Fruit fly (Drosophila melanogaster) whole organism, embryonic: Measurements from ENCODE around the gene CG5509.
A peak's percentile ranks its signal among the peaks of the same experiment; 100 is the strongest.

Experiments
- CG11247 ChIP-seq: fragments of 200-800 bp; sonication (Bioruptor generic); IDR thresholded peaks from 2 replicates; pipeline ENCODE4 v1.3.6; 2022; ENCODE audit warnings: missing biosample characterization, missing genetic modification characterization
- CG14860 ChIP-seq: fragments of 200-800 bp; sonication (Bioruptor generic); IDR thresholded peaks from 3 replicates; pipeline ENCODE4 v1.3.6; 2022; ENCODE audit warnings: missing biosample characterization, missing genetic modification characterization; ENCODE audit not compliant: partially characterized antibody
- CG17186 ChIP-seq: fragments of 200-800 bp; sonication (Bioruptor generic); optimal IDR thresholded peaks from 3 replicates; lab custom pipeline; 2017; ENCODE audit warnings: missing biosample characterization, missing genetic modification reagents, missing genetic modification characterization
- CG17361 ChIP-seq: fragments of 200-800 bp; sonication (Bioruptor generic); IDR thresholded peaks from 3 replicates; pipeline ENCODE4 v1.3.6; 2022; ENCODE audit warnings: missing biosample characterization, missing genetic modification characterization
- CG17385 ChIP-seq: fragments of 200-800 bp; sonication (Bioruptor generic); optimal IDR thresholded peaks from 3 replicates; lab custom pipeline; 2018; ENCODE audit warnings: missing biosample characterization, mild to moderate bottlenecking, missing genetic modification characterization
- CG18262 ChIP-seq: fragments of 200-800 bp; optimal IDR thresholded peaks from 3 replicates; lab custom pipeline; 2019; ENCODE audit warnings: missing biosample characterization, mild to moderate bottlenecking, missing genetic modification characterization, moderate library complexity
- CG2116 ChIP-seq: fragments of 200-800 bp; sonication (Bioruptor generic); optimal IDR thresholded peaks from 3 replicates; lab custom pipeline; 2018; ENCODE audit warnings: missing biosample characterization, mild to moderate bottlenecking, missing genetic modification characterization
- CG30020 ChIP-seq: fragments of 200-800 bp; optimal IDR thresholded peaks from 2 replicates; lab custom pipeline; 2019; ENCODE audit warnings: missing biosample characterization, mild to moderate bottlenecking, missing genetic modification characterization, moderate library complexity
- CG30403 ChIP-seq: fragments of 200-800 bp; sonication (Bioruptor generic); optimal IDR thresholded peaks from 3 replicates; lab custom pipeline; 2016; ENCODE audit warnings: missing biosample characterization, missing genetic modification characterization
- CG33557 ChIP-seq: fragments of 200-800 bp; sonication (Bioruptor generic); optimal IDR thresholded peaks from 2 replicates; lab custom pipeline; 2019; ENCODE audit warnings: missing biosample characterization, mild to moderate bottlenecking, missing genetic modification characterization, moderate library complexity
- CG6791 ChIP-seq: fragments of 200-800 bp; sonication (Bioruptor generic); IDR thresholded peaks from 3 replicates; pipeline ENCODE4 v1.3.6; 2022; ENCODE audit warnings: missing biosample characterization, missing genetic modification characterization; ENCODE audit not compliant: partially characterized antibody
- CG7963 ChIP-seq: fragments of 200-800 bp; sonication (Bioruptor generic); IDR thresholded peaks from 3 replicates; pipeline ENCODE4 v1.3.6; 2022; ENCODE audit warnings: missing biosample characterization, missing genetic modification characterization; ENCODE audit not compliant: partially characterized antibody
- CG8924 ChIP-seq: fragments of 200-800 bp; optimal IDR thresholded peaks from 3 replicates; lab custom pipeline; 2019; ENCODE audit warnings: missing biosample characterization, mild to moderate bottlenecking, missing genetic modification characterization, moderate library complexity
- CG9932 ChIP-seq: fragments of 200-800 bp; sonication (Bioruptor generic); IDR thresholded peaks from 2 replicates; pipeline ENCODE4 v1.3.6; 2022; ENCODE audit warnings: missing biosample characterization, missing genetic modification characterization
- CHES-1-like ChIP-seq: fragments of 200-800 bp; sonication (Bioruptor generic); optimal IDR thresholded peaks from 2 replicates; lab custom pipeline; 2016; ENCODE audit warnings: missing biosample characterization, missing genetic modification characterization
- D19A ChIP-seq: fragments of 200-800 bp; optimal IDR thresholded peaks from 3 replicates; lab custom pipeline; 2019; ENCODE audit warnings: missing biosample characterization, mild to moderate bottlenecking, missing genetic modification characterization, moderate library complexity
- Dll ChIP-seq: fragments of 200-800 bp; sonication (Bioruptor generic); IDR thresholded peaks from 4 replicates; pipeline ENCODE4 v1.3.6; 2022; ENCODE audit warnings: missing biosample characterization, missing genetic modification characterization; ENCODE audit not compliant: partially characterized antibody
- Dp ChIP-seq: fragments of 200-800 bp; sonication (Bioruptor generic); optimal IDR thresholded peaks from 2 replicates; lab custom pipeline; 2018; ENCODE audit warnings: missing biosample characterization, mild to moderate bottlenecking, missing genetic modification characterization, moderate library complexity
- E2f2 ChIP-seq: fragments of 200-800 bp; sonication (Bioruptor generic); IDR thresholded peaks from 2 replicates; pipeline ENCODE4 v1.3.6; 2022; ENCODE audit warnings: missing biosample characterization, missing genetic modification characterization
- HLH4C ChIP-seq: fragments of 200-800 bp; sonication (Bioruptor generic); IDR thresholded peaks from 3 replicates; pipeline ENCODE4 v1.3.6; 2022; ENCODE audit warnings: missing biosample characterization, missing genetic modification characterization; ENCODE audit not compliant: partially characterized antibody
- Mrtf ChIP-seq: fragments of 200-800 bp; sonication (Bioruptor generic); IDR thresholded peaks from 3 replicates; pipeline ENCODE4 v1.3.6; 2022; ENCODE audit warnings: missing biosample characterization, missing genetic modification characterization
- Myb ChIP-seq: fragments of 200-800 bp; sonication (Bioruptor generic); optimal IDR thresholded peaks from 2 replicates; lab custom pipeline; 2016; ENCODE audit warnings: missing biosample characterization, missing genetic modification characterization
- NC2β ChIP-seq: fragments of 200-800 bp; sonication (Bioruptor generic); optimal IDR thresholded peaks from 2 replicates; lab custom pipeline; 2016; ENCODE audit warnings: missing biosample characterization, missing genetic modification characterization
- NFAT ChIP-seq: fragments of 200-800 bp; sonication (Bioruptor generic); IDR thresholded peaks from 2 replicates; pipeline ENCODE4 v1.3.6; 2022; ENCODE audit warnings: missing biosample characterization, missing genetic modification characterization
- Rx ChIP-seq: fragments of 200-800 bp; sonication (Bioruptor generic); IDR thresholded peaks from 2 replicates; pipeline ENCODE4 v1.3.6; 2022; ENCODE audit warnings: missing biosample characterization, missing genetic modification characterization
- Usf ChIP-seq: fragments of 200-800 bp; sonication (Bioruptor generic); optimal IDR thresholded peaks from 2 replicates; lab custom pipeline; 2017; ENCODE audit warnings: missing genotype, missing biosample characterization, missing genetic modification characterization
- YL-1 ChIP-seq: fragments of 200-800 bp; sonication (Bioruptor generic); optimal IDR thresholded peaks from 3 replicates; lab custom pipeline; 2017; ENCODE audit warnings: missing biosample characterization, mild to moderate bottlenecking, missing genetic modification characterization
- amos ChIP-seq: fragments of 200-800 bp; sonication (Bioruptor generic); IDR thresholded peaks from 2 replicates; pipeline ENCODE4 v1.3.6; 2022; ENCODE audit warnings: missing biosample characterization, missing genetic modification characterization; ENCODE audit not compliant: partially characterized antibody
- ato ChIP-seq: fragments of 200-800 bp; sonication (Bioruptor generic); IDR thresholded peaks from 2 replicates; pipeline ENCODE4 v1.3.6; 2022; ENCODE audit warnings: missing biosample characterization, missing genetic modification characterization; ENCODE audit not compliant: partially characterized antibody
- chinmo ChIP-seq: fragments of 200-800 bp; sonication (Bioruptor generic); IDR thresholded peaks from 4 replicates; pipeline ENCODE4 v1.3.6; 2022; ENCODE audit warnings: missing biosample characterization, missing genetic modification characterization; ENCODE audit not compliant: partially characterized antibody
- disco-r ChIP-seq: fragments of 200-800 bp; sonication (Bioruptor generic); optimal IDR thresholded peaks from 2 replicates; lab custom pipeline; 2016; ENCODE audit warnings: missing biosample characterization, missing genetic modification characterization
- fd102C ChIP-seq: fragments of 200-800 bp; sonication (Bioruptor generic); optimal IDR thresholded peaks from 2 replicates; lab custom pipeline; 2018; ENCODE audit warnings: missing biosample characterization, mild to moderate bottlenecking, missing genetic modification characterization, moderate library complexity
- ftz-f1 ChIP-seq: fragments of 200-800 bp; sonication (Bioruptor generic); optimal IDR thresholded peaks from 2 replicates; lab custom pipeline; 2016; ENCODE audit warnings: missing biosample characterization, missing genetic modification characterization
- gcm ChIP-seq: fragments of 200-800 bp; sonication (Bioruptor generic); optimal IDR thresholded peaks from 2 replicates; lab custom pipeline; 2019; ENCODE audit warnings: missing biosample characterization, mild to moderate bottlenecking, missing genetic modification characterization, moderate library complexity
- gem ChIP-seq: fragments of 200-800 bp; sonication (Bioruptor generic); optimal IDR thresholded peaks from 2 replicates; lab custom pipeline; 2019; ENCODE audit warnings: missing biosample characterization, mild to moderate bottlenecking, missing genetic modification characterization, moderate library complexity
- grau ChIP-seq: fragments of 200-800 bp; optimal IDR thresholded peaks from 3 replicates; lab custom pipeline; 2019; ENCODE audit warnings: missing biosample characterization, mild to moderate bottlenecking, missing genetic modification characterization, moderate library complexity
- hb ChIP-seq: fragments of 200-800 bp; sonication (Bioruptor generic); IDR thresholded peaks from 3 replicates; pipeline ENCODE4 v1.3.6; 2022; ENCODE audit warnings: missing biosample characterization, missing genetic modification characterization; ENCODE audit not compliant: partially characterized antibody
- mirr ChIP-seq: fragments of 200-800 bp; sonication (Bioruptor generic); optimal IDR thresholded peaks from 3 replicates; lab custom pipeline; 2018; ENCODE audit warnings: missing biosample characterization, mild to moderate bottlenecking, missing genetic modification characterization
- nerfin-2 ChIP-seq: fragments of 200-800 bp; sonication (Bioruptor generic); IDR thresholded peaks from 2 replicates; pipeline ENCODE4 v1.3.6; 2022; ENCODE audit warnings: missing biosample characterization, missing genetic modification characterization; ENCODE audit not compliant: partially characterized antibody
- rib ChIP-seq: fragments of 200-800 bp; sonication (Bioruptor generic); IDR thresholded peaks from 2 replicates; pipeline ENCODE4 v1.3.6; 2022; ENCODE audit warnings: missing biosample characterization, missing genetic modification characterization
- trem ChIP-seq: fragments of 200-800 bp; optimal IDR thresholded peaks from 3 replicates; lab custom pipeline; 2019; ENCODE audit warnings: missing biosample characterization, mild to moderate bottlenecking, missing genetic modification characterization, moderate library complexity
- zen ChIP-seq: fragments of 200-800 bp; sonication (Bioruptor generic); optimal IDR thresholded peaks from 3 replicates; lab custom pipeline; 2018; ENCODE audit warnings: missing biosample characterization, mild to moderate bottlenecking, missing genetic modification characterization, moderate library complexity
- zen2 ChIP-seq: fragments of 200-800 bp; sonication (Bioruptor generic); IDR thresholded peaks from 3 replicates; pipeline ENCODE4 v1.3.6; 2022; ENCODE audit warnings: missing biosample characterization, missing genetic modification characterization; ENCODE audit not compliant: partially characterized antibody
- zfh1 ChIP-seq: fragments of 200-800 bp; sonication (Bioruptor generic); IDR thresholded peaks from 3 replicates; pipeline ENCODE4 v1.3.6; 2022; ENCODE audit warnings: missing biosample characterization, missing genetic modification characterization

Gene CG5509

DNA sequence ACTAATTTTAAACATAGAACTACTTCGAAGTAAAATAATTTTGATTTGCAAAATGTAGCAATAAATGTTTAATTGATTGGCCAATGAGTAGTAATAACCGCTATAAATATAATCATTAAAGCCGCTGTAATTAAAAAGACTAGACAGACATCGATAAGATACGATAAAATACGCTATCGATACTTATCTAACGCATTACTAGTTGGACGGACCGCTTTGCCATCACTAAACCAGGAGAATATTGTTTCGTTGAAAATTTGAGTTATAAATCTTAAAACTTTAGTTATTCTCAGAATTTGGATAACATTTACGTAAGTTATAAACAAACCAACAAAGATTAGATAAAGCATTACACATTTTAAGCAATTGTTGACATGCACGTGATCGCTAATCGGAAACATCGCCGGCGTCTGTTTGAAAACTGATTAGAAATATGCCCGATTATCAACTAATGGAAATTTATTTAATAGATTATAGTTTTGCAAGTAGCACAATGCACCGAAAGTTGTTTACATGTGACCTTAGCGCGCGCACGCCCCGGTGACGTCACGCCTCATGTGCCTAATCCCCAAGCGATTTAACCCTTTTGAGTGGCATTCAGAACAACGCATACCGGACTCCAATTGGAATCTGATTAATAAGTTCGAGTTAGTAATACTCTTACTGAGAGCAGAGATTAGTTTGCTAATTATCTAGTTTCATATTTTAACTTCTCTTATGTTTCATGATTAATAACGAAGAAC lies 12.7 kb upstream of the CG5509 start, which contains the start of gene Desat1 (continued):
- TF ChIP-seq trem (tag; lab: Kevin White, UChicago) (peak; percentile 79), gcm (GFP tag; lab: Kevin White, UChicago) (peak; percentile 27), rib (no peak), YL-1 (GFP tag; lab: Kevin White, UChicago) (peak; percentile 55), hb (peak; percentile 79), CG9932 (GFP tag; lab: Robert Waterston, UW) (peak; percentile 20; the same call in 1 of the 2 replicates), CG14860 (GFP tag; lab: Robert Waterston, UW) (peak; percentile 81), CG18262 (tag; lab: Kevin White, UChicago) (no peak), CG6791 (GFP tag; lab: Robert Waterston, UW) (peak; percentile 95), NFAT (GFP tag; lab: Robert Waterston, UW) (peak; percentile 9; the same call in 1 of the 2 replicates), CG17186 (GFP tag; lab: Kevin White, UChicago) (peak; percentile 12), CG11247 (GFP tag; lab: Robert Waterston, UW) (no peak), NC2β (peak; percentile 4), CG8924 (peak; percentile 34), ato (GFP tag; lab: Robert Waterston, UW) (peak; percentile 86), CG33557 (GFP tag; lab: Kevin White, UChicago) (peak; percentile 23), Usf (GFP tag; lab: Kevin White, UChicago) (no peak), CG2116 (GFP tag; lab: Kevin White, UChicago) (peak; percentile 87), CHES-1-like (GFP tag; lab: Kevin White, UChicago) (peak; percentile 5), CG30020 (tag; lab: Kevin White, UChicago) (peak; percentile 32), zen2 (GFP tag; lab: Robert Waterston, UW) (peak; percentile 88), Mrtf (GFP tag; lab: Robert Waterston, UW) (no peak), CG17361 (GFP tag; lab: Robert Waterston, UW) (peak; percentile 26; the same call in 1 of the 3 replicates), fd102C (GFP tag; lab: Kevin White, UChicago) (no peak), HLH4C (GFP tag; lab: Robert Waterston, UW) (peak; percentile 89), Myb (GFP tag; lab: Kevin White, UChicago) (peak; percentile 85), gem (peak; percentile 11), Rx (GFP tag; lab: Robert Waterston, UW) (no peak), Dp (peak; percentile 58), CG30403 (GFP tag; lab: Kevin White, UChicago) (peak; percentile 8), D19A (peak; percentile 55), Dll (peak; percentile 93), zen (peak; percentile 79), amos (peak; percentile 93; the same call in 1 of the 2 replicates), chinmo (GFP tag; lab: Robert Waterston, UW) (peak; percentile 89; the same call in 3 of the 4 replicates), disco-r (no peak), E2f2 (GFP tag; lab: Robert Waterston, UW) (peak; percentile 49; the same call in 1 of the 2 replicates), nerfin-2 (GFP tag; lab: Robert Waterston, UW) (peak; percentile 77), grau (tag; lab: Kevin White, UChicago) (peak; percentile 16), zfh1 (GFP tag; lab: Robert Waterston, UW) (no peak), CG7963 (GFP tag; lab: Robert Waterston, UW) (peak; percentile 88), ftz-f1 (GFP tag; lab: Kevin White, UChicago) (peak; percentile 8), CG17385 (GFP tag; lab: Kevin White, UChicago) (no peak), mirr (no peak)
